Worm (Caenorhabditis elegans) whole organism, young adult: ENCODE measurements around the gene dcap-1.

ENCODE experiments used
- B0019.2 ChIP-seq: fragments of 200-800 bp; sonication (Bioruptor generic); conservative IDR thresholded peaks from 2 replicates; pipeline ENCODE4 v1.3.6; 2022; ENCODE audit warnings: missing genetic modification reagents, missing genetic modification characterization, missing compliant biosample characterization
- B0035.1 ChIP-seq: sonication (generic microtip); optimal IDR thresholded peaks from 2 replicates; lab custom pipeline; 2016; ENCODE audit warnings: missing genetic modification characterization, mild to moderate bottlenecking, missing compliant biosample characterization, missing genotype, missing genetic modification reagents
- B0336.3 ChIP-seq: fragments of 200-800 bp; sonication (Bioruptor generic); IDR thresholded peaks from 2 replicates; pipeline ENCODE4 v1.3.6; 2022; ENCODE audit warnings: missing genetic modification characterization, missing compliant biosample characterization
- C17E4.6 ChIP-seq: fragments of 200-800 bp; sonication (Bioruptor generic); IDR thresholded peaks from 2 replicates; pipeline ENCODE4 v1.3.6; 2022; ENCODE audit warnings: missing genetic modification reagents, missing genetic modification characterization, missing compliant biosample characterization
- D2030.7 ChIP-seq: fragments of 200-800 bp; sonication (Bioruptor generic); IDR thresholded peaks from 2 replicates; pipeline ENCODE4 v1.3.6; 2022; ENCODE audit warnings: missing genetic modification reagents, missing genetic modification characterization, missing compliant biosample characterization
- F23B12.7 ChIP-seq: sonication (generic microtip); optimal IDR thresholded peaks from 2 replicates; lab custom pipeline; 2017; ENCODE audit warnings: missing genetic modification characterization, mild to moderate bottlenecking, missing compliant biosample characterization, antibody characterized with exemption, moderate library complexity; ENCODE audit not compliant: insufficient read depth
- F57A8.1 ChIP-seq: fragments of 200-800 bp; sonication (Bioruptor generic); optimal IDR thresholded peaks from 2 replicates; lab custom pipeline; 2018; ENCODE audit warnings: mild to moderate bottlenecking, missing genetic modification characterization, moderate library complexity, missing compliant biosample characterization
- F57C9.4 ChIP-seq: sonication (generic microtip); optimal IDR thresholded peaks from 2 replicates; lab custom pipeline; 2017; ENCODE audit warnings: mild to moderate bottlenecking, missing genetic modification characterization, missing compliant biosample characterization
- K11D2.4 ChIP-seq: fragments of 200-800 bp; sonication (Bioruptor generic); IDR thresholded peaks from 2 replicates; pipeline ENCODE4 v1.3.6; 2022; ENCODE audit warnings: missing genetic modification reagents, missing genetic modification characterization, missing compliant biosample characterization
- T26A5.8 ChIP-seq: sonication (generic microtip); optimal IDR thresholded peaks from 2 replicates; lab custom pipeline; 2016; ENCODE audit warnings: missing genetic modification characterization, missing compliant biosample characterization
- Y53G8AR.9 ChIP-seq: fragments of 200-800 bp; sonication (Bioruptor generic); conservative IDR thresholded peaks from 2 replicates; pipeline ENCODE4 v1.3.6; 2022; ENCODE audit warnings: missing genetic modification reagents, missing genetic modification characterization, missing compliant biosample characterization
- akir-1 ChIP-seq: fragments of 200-800 bp; sonication (Bioruptor generic); optimal IDR thresholded peaks from 2 replicates; lab custom pipeline; 2018; ENCODE audit warnings: mild to moderate bottlenecking, missing genetic modification characterization, moderate library complexity, missing compliant biosample characterization
- aptf-3 ChIP-seq: fragments of 200-800 bp; sonication (Bioruptor generic); IDR thresholded peaks from 2 replicates; pipeline ENCODE4 v1.3.6; 2022; ENCODE audit warnings: missing genetic modification characterization, missing compliant biosample characterization
- athp-1 ChIP-seq: sonication (generic microtip); optimal IDR thresholded peaks from 2 replicates; lab custom pipeline; 2017; ENCODE audit warnings: mild to moderate bottlenecking, missing genetic modification characterization, missing compliant biosample characterization
- attf-6 ChIP-seq: fragments of 200-800 bp; sonication (Bioruptor generic); IDR thresholded peaks from 2 replicates; pipeline ENCODE4 v1.3.6; 2022; ENCODE audit warnings: missing genetic modification reagents, missing genetic modification characterization, missing compliant biosample characterization
- bed-2 ChIP-seq: fragments of 200-800 bp; sonication (Bioruptor generic); IDR thresholded peaks from 2 replicates; pipeline ENCODE4 v1.3.6; 2022; ENCODE audit warnings: missing genetic modification reagents, missing genetic modification characterization, missing compliant biosample characterization
- ceh-100 ChIP-seq: fragments of 200-800 bp; sonication (Bioruptor generic); IDR thresholded peaks from 2 replicates; pipeline ENCODE4 v1.3.6; 2022; ENCODE audit warnings: missing genetic modification reagents, missing genetic modification characterization, missing compliant biosample characterization
- ceh-40 ChIP-seq: fragments of 200-800 bp; sonication (Bioruptor generic); IDR thresholded peaks from 2 replicates; pipeline ENCODE4 v1.3.6; 2022; ENCODE audit warnings: missing genetic modification characterization, missing compliant biosample characterization
- ceh-58 ChIP-seq: fragments of 200-800 bp; sonication (Bioruptor generic); IDR thresholded peaks from 2 replicates; pipeline ENCODE4 v1.3.6; 2022; ENCODE audit warnings: missing genetic modification characterization, missing compliant biosample characterization
- ceh-91 ChIP-seq: fragments of 200-800 bp; sonication (Bioruptor generic); IDR thresholded peaks from 2 replicates; pipeline ENCODE4 v1.3.6; 2022; ENCODE audit warnings: missing genetic modification reagents, missing genetic modification characterization, missing compliant biosample characterization
- die-1 ChIP-seq: sonication (generic microtip); optimal IDR thresholded peaks from 2 replicates; lab custom pipeline; 2016; ENCODE audit warnings: missing genotype, mild to moderate bottlenecking, missing genetic modification characterization, missing compliant biosample characterization
- dpff-1 ChIP-seq: sonication (generic microtip); optimal IDR thresholded peaks from 2 replicates; lab custom pipeline; 2017; ENCODE audit warnings: mild to moderate bottlenecking, missing genetic modification characterization, missing compliant biosample characterization
- dpl-1 ChIP-seq: fragments of 150-350 bp; optimal IDR thresholded peaks from 2 replicates; lab custom pipeline; 2014; ENCODE audit warnings: missing biosample characterization, missing genetic modification reagents, missing genetic modification characterization
- egl-18 ChIP-seq: fragments of 200-800 bp; sonication (Bioruptor generic); IDR thresholded peaks from 2 replicates; pipeline ENCODE4 v1.3.6; 2022; ENCODE audit warnings: missing genetic modification reagents, missing genetic modification characterization, missing compliant biosample characterization
- egl-44 ChIP-seq: fragments of 200-800 bp; sonication (Bioruptor generic); IDR thresholded peaks from 2 replicates; pipeline ENCODE4 v1.3.6; 2022; ENCODE audit warnings: missing genetic modification reagents, missing genetic modification characterization, missing compliant biosample characterization
- gei-17 ChIP-seq: fragments of 200-800 bp; sonication (Bioruptor generic); optimal IDR thresholded peaks from 2 replicates; lab custom pipeline; 2018; ENCODE audit warnings: mild to moderate bottlenecking, missing genetic modification characterization, missing compliant biosample characterization
- him-1 ChIP-seq: sonication (generic microtip); optimal IDR thresholded peaks from 2 replicates; lab custom pipeline; 2016; ENCODE audit warnings: missing genotype, missing genetic modification reagents, missing genetic modification characterization, missing compliant biosample characterization
- hlh-12 ChIP-seq: sonication (generic microtip); optimal IDR thresholded peaks from 2 replicates; lab custom pipeline; 2016; ENCODE audit warnings: missing genetic modification characterization, missing compliant biosample characterization
- hmg-1.2 ChIP-seq: fragments of 200-800 bp; sonication (Bioruptor generic); IDR thresholded peaks from 2 replicates; pipeline ENCODE4 v1.3.6; 2022; ENCODE audit warnings: missing genetic modification reagents, missing genetic modification characterization, missing compliant biosample characterization
- hrde-1 ChIP-seq: sonication (generic microtip); optimal IDR thresholded peaks from 2 replicates; lab custom pipeline; 2016; ENCODE audit warnings: missing genetic modification characterization, mild to moderate bottlenecking, missing compliant biosample characterization, moderate library complexity, missing genotype, missing genetic modification reagents, borderline replicate concordance
- lin-40 ChIP-seq: sonication (generic microtip); optimal IDR thresholded peaks from 2 replicates; lab custom pipeline; 2016; ENCODE audit warnings: missing genetic modification characterization, mild to moderate bottlenecking, missing compliant biosample characterization, missing genotype, missing genetic modification reagents
- madf-3 ChIP-seq: fragments of 200-800 bp; sonication (Bioruptor generic); IDR thresholded peaks from 2 replicates; pipeline ENCODE4 v1.3.6; 2022; ENCODE audit warnings: missing genetic modification reagents, missing genetic modification characterization, missing compliant biosample characterization
- madf-8 ChIP-seq: fragments of 200-800 bp; sonication (Bioruptor generic); conservative IDR thresholded peaks from 2 replicates; pipeline ENCODE4 v1.3.6; 2022; ENCODE audit warnings: missing genetic modification reagents, missing genetic modification characterization, missing compliant biosample characterization
- nfyb-1 ChIP-seq: fragments of 200-800 bp; sonication (Bioruptor generic); IDR thresholded peaks from 2 replicates; pipeline ENCODE4 v1.3.6; 2022; ENCODE audit warnings: missing genetic modification reagents, missing genetic modification characterization, missing compliant biosample characterization
- nhr-120 ChIP-seq: fragments of 200-800 bp; sonication (Bioruptor generic); IDR thresholded peaks from 2 replicates; pipeline ENCODE4 v1.3.6; 2022; ENCODE audit warnings: missing genetic modification characterization, missing compliant biosample characterization
- nhr-179 ChIP-seq: sonication (generic microtip); optimal IDR thresholded peaks from 2 replicates; lab custom pipeline; 2016; ENCODE audit warnings: mild to moderate bottlenecking, missing genetic modification characterization, missing compliant biosample characterization
- nhr-90 ChIP-seq: sonication (generic microtip); optimal IDR thresholded peaks from 2 replicates; lab custom pipeline; 2016; ENCODE audit warnings: missing genotype, mild to moderate bottlenecking, missing genetic modification characterization, missing compliant biosample characterization
- pbrm-1 ChIP-seq: fragments of 200-800 bp; sonication (Bioruptor generic); IDR thresholded peaks from 2 replicates; pipeline ENCODE4 v1.3.6; 2022; ENCODE audit warnings: missing genetic modification reagents, missing genetic modification characterization, missing compliant biosample characterization
- rcor-1 ChIP-seq: fragments of 200-800 bp; sonication (Bioruptor generic); IDR thresholded peaks from 2 replicates; pipeline ENCODE4 v1.3.6; 2022; ENCODE audit warnings: missing genetic modification reagents, missing genetic modification characterization, missing compliant biosample characterization
- repo-1 ChIP-seq: sonication (generic microtip); optimal IDR thresholded peaks from 2 replicates; lab custom pipeline; 2017; ENCODE audit warnings: mild to moderate bottlenecking, missing genetic modification characterization, missing compliant biosample characterization
- sdz-38 ChIP-seq: sonication (generic microtip); optimal IDR thresholded peaks from 2 replicates; lab custom pipeline; 2016; ENCODE audit warnings: missing genotype, missing genetic modification characterization, missing compliant biosample characterization
- sea-2 ChIP-seq: fragments of 200-800 bp; sonication (Bioruptor generic); IDR thresholded peaks from 2 replicates; pipeline ENCODE4 v1.3.6; 2022; ENCODE audit warnings: missing genetic modification characterization, missing compliant biosample characterization
- snpc-3.4 ChIP-seq: sonication (generic microtip); optimal IDR thresholded peaks from 2 replicates; lab custom pipeline; 2017; ENCODE audit warnings: missing genetic modification characterization, mild to moderate bottlenecking, missing compliant biosample characterization, antibody characterized with exemption, moderate library complexity, missing genotype, missing genetic modification reagents
- snpc-4 ChIP-seq, 5 experiments: fragments of 150-350 bp in 1 of 5; sonication (generic microtip) in 4 of 5; optimal IDR thresholded peaks; 2 replicates each; lab custom pipeline; 2014 to 2018; ENCODE audit warnings: missing genetic modification characterization in 5 of 5, missing biosample characterization in 3 of 5, antibody characterized with exemption in 2 of 5, mild to moderate bottlenecking in 2 of 5, missing compliant biosample characterization in 2 of 5, missing genotype in 2 of 5, moderate library complexity in 2 of 5, missing genetic modification reagents in 1 of 5
- tbp1 ChIP-seq: fragments of 200-800 bp; sonication (Bioruptor generic); optimal IDR thresholded peaks from 2 replicates; lab custom pipeline; 2018; ENCODE audit warnings: mild to moderate bottlenecking, missing genetic modification characterization, missing compliant biosample characterization
- tbx-9 ChIP-seq: sonication (generic microtip); optimal IDR thresholded peaks from 2 replicates; lab custom pipeline; 2016; ENCODE audit warnings: borderline replicate concordance, missing genetic modification characterization, inconsistent platforms, missing compliant biosample characterization
- unc-130 ChIP-seq: sonication (generic microtip); optimal IDR thresholded peaks from 2 replicates; lab custom pipeline; 2016; ENCODE audit warnings: missing genetic modification reagents, missing genetic modification characterization, missing compliant biosample characterization
- xnd-1 ChIP-seq: sonication (generic microtip); optimal IDR thresholded peaks from 2 replicates; lab custom pipeline; 2016; ENCODE audit warnings: missing genotype, missing genetic modification reagents, missing genetic modification characterization, missing compliant biosample characterization
- zim-3 ChIP-seq: sonication (generic microtip); optimal IDR thresholded peaks from 2 replicates; lab custom pipeline; 2017; ENCODE audit warnings: mild to moderate bottlenecking, missing genetic modification characterization, moderate library complexity, missing compliant biosample characterization

The dcap-1 gene

ce11 chrIV:1012447-1012846 lies 42.1 kb downstream of the dcap-1 start, which contains the start of gene rbm-39 (continued):
- TF ChIP-seq xnd-1: peak; percentile 61
- peak; percentile 85 for TF ChIP-seq repo-1 (tag; lab: Kevin White, UChicago)
- peak; percentile 71 for TF ChIP-seq hmg-1.2
- TF ChIP-seq hlh-12 (tag; lab: Kevin White, UChicago): no peak
- TF ChIP-seq egl-18: no peak
- TF ChIP-seq zim-3 (tag; lab: Kevin White, UChicago): no peak
- no peak for TF ChIP-seq tbx-9 (tag; lab: Kevin White, UChicago)
- no peak for TF ChIP-seq B0035.1 (tag; lab: Kevin White, UChicago)
- TF ChIP-seq K11D2.4 (GFP tag; lab: Robert Waterston, UW): 0 out of 2 replicates have a peak, but pooled peaks have one; percentile 49
- no peak for TF ChIP-seq ceh-58
- TF ChIP-seq pbrm-1: peak; percentile 75
- TF ChIP-seq egl-44 (GFP tag; lab: Robert Waterston, UW): no peak
- TF ChIP-seq madf-8 (GFP tag; lab: Robert Waterston, UW): peak; percentile 23; the same call in 1 of the 2 replicates
- TF ChIP-seq aptf-3 (GFP tag; lab: Robert Waterston, UW): no peak
- TF ChIP-seq gei-17: no peak
- TF ChIP-seq sea-2 (GFP tag; lab: Robert Waterston, UW): no peak
- peak; percentile 77 for TF ChIP-seq snpc-3.4 (tag; lab: Kevin White, UChicago)
- TF ChIP-seq hrde-1 (tag; lab: Kevin White, UChicago): peak; percentile 22
- TF ChIP-seq die-1 (tag; lab: Kevin White, UChicago): no peak
- TF ChIP-seq D2030.7 (GFP tag; lab: Robert Waterston, UW): peak; percentile 79
- TF ChIP-seq unc-130 (GFP tag; lab: Kevin White, UChicago): peak; percentile 6
- TF ChIP-seq rcor-1: 0 out of 2 replicates have a peak, but pooled peaks have one; percentile 23
- TF ChIP-seq dpff-1 (tag; lab: Kevin White, UChicago): no peak
- TF ChIP-seq nhr-179: no peak
- TF ChIP-seq ceh-40 (GFP tag; lab: Robert Waterston, UW): no peak
- peak; percentile 84 for TF ChIP-seq nfyb-1
- TF ChIP-seq madf-3 (GFP tag; lab: Robert Waterston, UW): peak; percentile 100
- TF ChIP-seq nhr-90 (tag; lab: Kevin White, UChicago): no peak
- TF ChIP-seq lin-40: peak; percentile 77
- no peak for TF ChIP-seq sdz-38 (tag; lab: Kevin White, UChicago)
- TF ChIP-seq B0019.2 (GFP tag; lab: Robert Waterston, UW): peak; percentile 58; the same call in 1 of the 2 replicates
- TF ChIP-seq dpl-1: peak; percentile 54
- no peak for TF ChIP-seq C17E4.6 (GFP tag; lab: Robert Waterston, UW)
- no peak for TF ChIP-seq F57A8.1
- peak; percentile 71 for TF ChIP-seq ceh-100 (GFP tag; lab: Robert Waterston, UW)
- TF ChIP-seq athp-1 (tag; lab: Kevin White, UChicago): peak; percentile 64
- peak; percentile 85 for TF ChIP-seq B0336.3 (GFP tag; lab: Robert Waterston, UW)
- TF ChIP-seq T26A5.8 (tag; lab: Kevin White, UChicago): no peak
- no peak for TF ChIP-seq nhr-120
- TF ChIP-seq tbp1 (GFP tag; lab: Kevin White, UChicago): peak; percentile 60
- TF ChIP-seq akir-1 (GFP tag; lab: Kevin White, UChicago): no peak
- peak; percentile 79 for TF ChIP-seq F23B12.7 (tag; lab: Kevin White, UChicago)
- TF ChIP-seq Y53G8AR.9: no peak; the same call in 1 of the 2 replicates
- TF ChIP-seq him-1 (tag; lab: Kevin White, UChicago): no peak
- TF ChIP-seq snpc-4 (GFP tag; optimal IDR thresholded peaks at IDR 0.05; lab: Kevin White, UChicago): no peak
- peak; percentile 58 to 69 (median 62) for TF ChIP-seq snpc-4 (tag; optimal IDR thresholded peaks at IDR 0.05; lab: Kevin White, UChicago)
- no peak for TF ChIP-seq attf-6 (GFP tag; lab: Robert Waterston, UW)
- no peak for TF ChIP-seq bed-2
- TF ChIP-seq F57C9.4 (tag; lab: Kevin White, UChicago): no peak
- peak; percentile 71 for TF ChIP-seq ceh-91 (GFP tag; lab: Robert Waterston, UW)
